Fruit fly (Drosophila melanogaster): ENCODE data around the gene ome.

The ome gene

dm6 chr3L:14634773-14635563, 37.7 kb upstream of the ome start (continued):
- TF ChIP-seq CG30020 (tag; optimal IDR thresholded peaks at IDR 0.05) (peak; percentile 53), Blimp-1 (GFP tag; optimal IDR thresholded peaks at IDR 0.05) (peak; percentile 78), sc (optimal IDR thresholded peaks at IDR 0.05) (no peak), sc (GFP tag; optimal IDR thresholded peaks at IDR 0.05) (peak; percentile 72), dmrt11E (tag; optimal IDR thresholded peaks at IDR 0.05) (peak; percentile 98), CG12104 (GFP tag; optimal IDR thresholded peaks at IDR 0.05) (peak; percentile 55), Sry-δ (GFP tag; optimal IDR thresholded peaks at IDR 0.05) (no peak), CG11560 (tag; IDR thresholded peaks at IDR 0.05) (no peak), grau (tag; optimal IDR thresholded peaks at IDR 0.05) (peak; percentile 80), CG4360 (GFP tag; IDR thresholded peaks at IDR 0.05) (peak; percentile 7; the same call in 1 of the 2 replicates), br (optimal IDR thresholded peaks at IDR 0.05) (no peak), MESR4 (GFP tag; optimal IDR thresholded peaks at IDR 0.05) (no peak), CG13775 (GFP tag; optimal IDR thresholded peaks at IDR 0.05) (peak; percentile 77), CG14965 (GFP tag; optimal IDR thresholded peaks at IDR 0.05; ENCODE audit: borderline replicate concordance) (no peak), CG6791 (GFP tag; IDR thresholded peaks at IDR 0.05; ENCODE audit: partially characterized antibody) (peak; percentile 7; the same call in 1 of the 3 replicates), Dfd (GFP tag; optimal IDR thresholded peaks at IDR 0.05) (no peak), lmd (GFP tag; IDR thresholded peaks at IDR 0.05) (peak; percentile 46; the same call in 1 of the 2 replicates), gem (tag; optimal IDR thresholded peaks at IDR 0.05) (peak; percentile 90), Fer3 (tag; optimal IDR thresholded peaks at IDR 0.05) (peak; percentile 27), CG3995 (GFP tag; optimal IDR thresholded peaks at IDR 0.05) (no peak), Awh (GFP tag; IDR thresholded peaks at IDR 0.05) (no peak), trem (tag; optimal IDR thresholded peaks at IDR 0.05) (peak; percentile 93), cwo (GFP tag; optimal IDR thresholded peaks at IDR 0.05) (peak; percentile 27), CG12219 (GFP tag; optimal IDR thresholded peaks at IDR 0.05) (no peak), zfh1 (GFP tag; IDR thresholded peaks at IDR 0.05) (peak; percentile 68; the same call in 2 of the 3 replicates), CG30431 (GFP tag; optimal IDR thresholded peaks at IDR 0.05) (peak; percentile 34), abd-A (tag; optimal IDR thresholded peaks at IDR 0.05) (peak; percentile 43), Antp (GFP tag; optimal IDR thresholded peaks at IDR 0.05) (no peak), CG10462 (GFP tag; optimal IDR thresholded peaks at IDR 0.05) (peak; percentile 61), fd96Cb (tag; optimal IDR thresholded peaks at IDR 0.05) (peak; percentile 74), CG5953 (GFP tag; IDR thresholded peaks at IDR 0.05) (no peak), CG7987 (GFP tag; optimal IDR thresholded peaks at IDR 0.05) (no peak), salm (tag; optimal IDR thresholded peaks at IDR 0.05) (peak; percentile 10), bcd (GFP tag; optimal IDR thresholded peaks at IDR 0.05) (peak; percentile 45), oc (tag; optimal IDR thresholded peaks at IDR 0.05) (peak; percentile 44), seq (GFP tag; IDR thresholded peaks at IDR 0.05) (no peak), CG1603 (tag; optimal IDR thresholded peaks at IDR 0.05) (peak; percentile 40), CG12299 (tag; optimal IDR thresholded peaks at IDR 0.05) (peak; percentile 6), CG12391 (tag; optimal IDR thresholded peaks at IDR 0.05) (peak; percentile 91), CG15601 (tag; optimal IDR thresholded peaks at IDR 0.05) (peak; percentile 86), pb (GFP tag; optimal IDR thresholded peaks at IDR 0.05) (no peak), Oli (tag; optimal IDR thresholded peaks at IDR 0.05) (peak; percentile 76), CG17385 (GFP tag; optimal IDR thresholded peaks at IDR 0.05) (peak; percentile 60), trh (GFP tag; optimal IDR thresholded peaks at IDR 0.05) (peak; percentile 39), CG32772 (GFP tag; IDR thresholded peaks at IDR 0.05) (peak; percentile 32; the same call in 1 of the 2 replicates), CG4328 (GFP tag; optimal IDR thresholded peaks at IDR 0.05) (peak; percentile 22), B-H2 (GFP tag; optimal IDR thresholded peaks at IDR 0.05) (no peak), CG13624 (GFP tag; optimal IDR thresholded peaks at IDR 0.05) (no peak), Mrtf (GFP tag; IDR thresholded peaks at IDR 0.05) (no peak)

Data from whole organism, embryonic.